In the genomic region with DNA sequence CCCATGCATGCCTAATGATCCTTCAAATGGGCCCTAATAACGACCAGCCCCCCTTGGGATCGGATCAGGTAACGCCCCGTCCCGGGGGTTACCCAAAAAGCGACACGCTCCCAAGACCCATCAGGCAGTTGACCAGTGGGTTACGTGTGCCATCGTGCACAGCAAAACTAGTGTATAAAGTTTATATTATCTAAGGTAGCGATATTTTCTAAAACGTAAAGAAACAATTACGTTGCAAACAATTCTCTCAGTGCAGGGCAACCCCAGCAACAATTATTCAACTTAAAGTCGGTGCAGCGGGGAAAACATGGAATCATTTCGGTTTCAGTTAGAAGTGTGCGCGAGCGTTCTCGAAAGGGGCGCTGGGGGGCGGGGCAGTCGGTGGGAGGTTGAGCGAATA, we compare ENCODE assay signal across 1 fruit fly cellular context.
A peak's percentile ranks its signal among the peaks of the same experiment; 100 is the strongest.
TF ChIP-seq lines count a peak whose summit lies in the region.

No protein-coding gene starts in this region.

TF ChIP-seq in whole organism, embryonic, 481 proteins besides CTCF, POLR2A, EP300 and RAD21 (continued from another document):
- TF ChIP-seq nmo (GFP tag; optimal IDR thresholded peaks at IDR 0.05; lab: Kevin White, UChicago) (peak; percentile 37), CG2199 (GFP tag; IDR thresholded peaks at IDR 0.05; lab: Robert Waterston, UW) (0 out of 3 replicates have a peak, but pooled peaks have one; percentile 7), CoRest (tag; optimal IDR thresholded peaks at IDR 0.05; lab: Kevin White, UChicago) (peak; percentile 27), CG6791 (GFP tag; IDR thresholded peaks at IDR 0.05; lab: Robert Waterston, UW; ENCODE audit: partially characterized antibody) (0 out of 3 replicates have a peak, but pooled peaks have one; percentile 5), jigr1 (GFP tag; IDR thresholded peaks at IDR 0.05; lab: Robert Waterston, UW) (no peak), onecut (GFP tag; IDR thresholded peaks at IDR 0.05; lab: Robert Waterston, UW) (0 out of 2 replicates have a peak, but pooled peaks have one; percentile 4), MESR4 (GFP tag; optimal IDR thresholded peaks at IDR 0.05; lab: Kevin White, UChicago) (no peak), CG9437 (GFP tag; optimal IDR thresholded peaks at IDR 0.05; lab: Kevin White, UChicago) (peak; percentile 9), lola (GFP tag; optimal IDR thresholded peaks at IDR 0.05; lab: Kevin White, UChicago) (peak in 1 of 3 experiments; percentile 43), gce (GFP tag; IDR thresholded peaks at IDR 0.05; lab: Robert Waterston, UW) (0 out of 3 replicates have a peak, but pooled peaks have one; percentile 19), CG17359 (tag; optimal IDR thresholded peaks at IDR 0.05; lab: Kevin White, UChicago) (peak; percentile 28), vfl (GFP tag; optimal IDR thresholded peaks at IDR 0.05; lab: Kevin White, UChicago) (no peak), Awh (GFP tag; IDR thresholded peaks at IDR 0.05; lab: Robert Waterston, UW) (peak; percentile 41; the same call in 1 of the 2 replicates), CG11093 (GFP tag; IDR thresholded peaks at IDR 0.05; lab: Robert Waterston, UW) (0 out of 3 replicates have a peak, but pooled peaks have one; percentile 23), ara (GFP tag; IDR thresholded peaks at IDR 0.05; lab: Robert Waterston, UW) (no peak; the same call in 1 of the 2 replicates), vvl (GFP tag; IDR thresholded peaks at IDR 0.05; lab: Robert Waterston, UW) (0 out of 2 replicates have a peak, but pooled peaks have one; percentile 36), Nf-YB (GFP tag; optimal IDR thresholded peaks at IDR 0.05; lab: Kevin White, UChicago) (no peak), chif (GFP tag; optimal IDR thresholded peaks at IDR 0.05; lab: Kevin White, UChicago) (peak in 1 of 2 experiments; percentile 9), CG7271 (tag; optimal IDR thresholded peaks at IDR 0.05; lab: Kevin White, UChicago) (no peak), ttk (GFP tag; IDR thresholded peaks at IDR 0.05; lab: Robert Waterston, UW) (0 out of 2 replicates have a peak, but pooled peaks have one; percentile 5), CG2712 (tag; optimal IDR thresholded peaks at IDR 0.05; lab: Kevin White, UChicago) (peak; percentile 58), row (GFP tag; IDR thresholded peaks at IDR 0.05; lab: Robert Waterston, UW) (peak; percentile 36; the same call in 2 of the 3 replicates), CG1024 (GFP tag; IDR thresholded peaks at IDR 0.05; lab: Robert Waterston, UW) (0 out of 2 replicates have a peak, but pooled peaks have one; percentile 15), ATbp (GFP tag; optimal IDR thresholded peaks at IDR 0.05; lab: Kevin White, UChicago) (peak; percentile 25), dimm (GFP tag; IDR thresholded peaks at IDR 0.05; lab: Robert Waterston, UW) (no peak), CG31441 (GFP tag; IDR thresholded peaks at IDR 0.05; lab: Robert Waterston, UW) (peak; percentile 24; the same call in 1 of the 2 replicates), CG14710 (tag; optimal IDR thresholded peaks at IDR 0.05; lab: Kevin White, UChicago) (peak; percentile 38), dmrt99B (tag; optimal IDR thresholded peaks at IDR 0.05; lab: Kevin White, UChicago) (peak; percentile 17), grn (GFP tag; optimal IDR thresholded peaks at IDR 0.05; lab: Kevin White, UChicago) (peak; percentile 10), CG10565 (GFP tag; optimal IDR thresholded peaks at IDR 0.05; lab: Kevin White, UChicago) (no peak), ci (GFP tag; IDR thresholded peaks at IDR 0.05; lab: Robert Waterston, UW) (peak; percentile 53; the same call in 1 of the 3 replicates), trem (tag; optimal IDR thresholded peaks at IDR 0.05; lab: Kevin White, UChicago) (no peak), klu (GFP tag; IDR thresholded peaks at IDR 0.05; lab: Robert Waterston, UW) (no peak), CG30403 (GFP tag; optimal IDR thresholded peaks at IDR 0.05; lab: Kevin White, UChicago) (peak; percentile 3), CG18262 (tag; optimal IDR thresholded peaks at IDR 0.05; lab: Kevin White, UChicago) (peak; percentile 32), Ssrp (tag; optimal IDR thresholded peaks at IDR 0.05; lab: Kevin White, UChicago) (peak; percentile 13), PHDP (tag; optimal IDR thresholded peaks at IDR 0.05; lab: Kevin White, UChicago) (peak; percentile 6), NC2β (GFP tag; optimal IDR thresholded peaks at IDR 0.05; lab: Kevin White, UChicago) (no peak), gt (GFP tag; IDR thresholded peaks at IDR 0.05; lab: Robert Waterston, UW) (no peak), CG17361 (GFP tag; IDR thresholded peaks at IDR 0.05; lab: Robert Waterston, UW) (peak; percentile 44; the same call in 1 of the 3 replicates), en (GFP tag; optimal IDR thresholded peaks at IDR 0.05; lab: Kevin White, UChicago) (no peak), chinmo (GFP tag; IDR thresholded peaks at IDR 0.05; lab: Robert Waterston, UW; ENCODE audit: partially characterized antibody) (no peak), grau (tag; optimal IDR thresholded peaks at IDR 0.05; lab: Kevin White, UChicago) (peak; percentile 16), CG1529 (GFP tag; optimal IDR thresholded peaks at IDR 0.05; lab: Kevin White, UChicago) (peak; percentile 21), CG3281 (GFP tag; optimal IDR thresholded peaks at IDR 0.05; lab: Kevin White, UChicago) (no peak), CG4424 (GFP tag; optimal IDR thresholded peaks at IDR 0.05; lab: Kevin White, UChicago) (peak; percentile 8), sens (GFP tag; lab: Kevin White, UChicago) (peak; percentile 84)
